Worm (Caenorhabditis elegans): Measurements from ENCODE around the gene unc-60.
A peak's percentile ranks its signal among the peaks of the same experiment; 100 is the strongest.

DNA sequence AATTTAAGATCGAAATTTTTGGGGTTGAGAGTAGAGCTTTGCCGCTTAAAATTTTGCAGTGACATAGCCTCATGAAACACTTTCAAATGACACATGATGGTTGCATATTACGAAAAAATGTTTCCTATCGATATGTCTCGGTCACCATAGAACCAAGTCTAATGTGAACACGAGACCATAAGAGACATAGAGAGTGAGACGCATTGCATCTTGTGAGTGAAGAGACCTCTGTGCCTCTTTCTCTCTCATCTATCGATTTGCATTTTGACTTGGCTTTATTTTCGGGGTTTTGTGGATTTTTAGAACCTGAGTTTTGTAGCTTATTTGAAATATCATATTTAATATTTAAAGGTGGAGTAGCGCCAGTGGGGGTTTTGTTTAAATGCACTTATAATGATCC is 7.9 kb upstream of the unc-60 start:
- TF ChIP-seq flt-1 (GFP tag; IDR thresholded peaks at IDR 0.05) = no peak
- TF ChIP-seq ztf-23 (GFP tag; IDR thresholded peaks at IDR 0.05) = no peak
- TF ChIP-seq ref-1 (GFP tag; conservative IDR thresholded peaks at IDR 0.05) = no peak
- TF ChIP-seq med-1 (GFP tag; optimal IDR thresholded peaks at IDR 0.05; ENCODE audit: insufficient read depth) = no peak
- TF ChIP-seq ztf-29 (GFP tag; IDR thresholded peaks at IDR 0.05) = no peak
- peak; percentile 60 for TF ChIP-seq T22C8.4 (GFP tag; IDR thresholded peaks at IDR 0.05)
